Worm (Caenorhabditis elegans) whole organism, L2 larva: ENCODE results near the gene str-129.

Experiments used
- alr-1 ChIP-seq: fragments of 150-350 bp; optimal IDR thresholded peaks from 2 replicates; lab custom pipeline; 2014; ENCODE audit warnings: missing biosample characterization, missing genetic modification characterization
- ceh-82 ChIP-seq: fragments of 150-350 bp; optimal IDR thresholded peaks from 2 replicates; lab custom pipeline; 2014; ENCODE audit warnings: missing biosample characterization, missing genetic modification characterization
- dmd-4 ChIP-seq: sonication (generic microtip); optimal IDR thresholded peaks from 2 replicates; lab custom pipeline; 2017; ENCODE audit warnings: missing biosample characterization, missing genetic modification characterization
- elt-3 ChIP-seq: sonication (generic microtip); optimal IDR thresholded peaks from 2 replicates; lab custom pipeline; 2017; ENCODE audit warnings: missing biosample characterization, missing genetic modification characterization
- lsy-2 ChIP-seq, 2 experiments: fragments of 150-350 bp in 1 of 2; sonication (generic microtip) in 1 of 2; optimal IDR thresholded peaks; 2 replicates each; lab custom pipeline; 2014 to 2017; ENCODE audit warnings: missing biosample characterization in 2 of 2, missing genetic modification characterization in 2 of 2
- nhr-77 ChIP-seq: fragments of 150-350 bp; optimal IDR thresholded peaks from 2 replicates; lab custom pipeline; 2014; ENCODE audit warnings: missing biosample characterization, missing genetic modification characterization
- snpc-4 ChIP-seq: fragments of 150-350 bp; optimal IDR thresholded peaks from 2 replicates; lab custom pipeline; 2014; ENCODE audit warnings: missing biosample characterization, missing genetic modification characterization
- unc-55 ChIP-seq: fragments of 150-350 bp; sonication (generic microtip); optimal IDR thresholded peaks from 3 replicates; lab custom pipeline; 2014; ENCODE audit warnings: missing biosample characterization, missing genetic modification reagents, missing genetic modification characterization
- zag-1 ChIP-seq: fragments of 150-350 bp; optimal IDR thresholded peaks from 2 replicates; lab custom pipeline; 2014; ENCODE audit warnings: missing biosample characterization, missing genetic modification characterization
- ztf-11 ChIP-seq: sonication (generic microtip); optimal IDR thresholded peaks from 2 replicates; lab custom pipeline; 2017; ENCODE audit warnings: missing biosample characterization, missing genetic modification characterization

DNA sequence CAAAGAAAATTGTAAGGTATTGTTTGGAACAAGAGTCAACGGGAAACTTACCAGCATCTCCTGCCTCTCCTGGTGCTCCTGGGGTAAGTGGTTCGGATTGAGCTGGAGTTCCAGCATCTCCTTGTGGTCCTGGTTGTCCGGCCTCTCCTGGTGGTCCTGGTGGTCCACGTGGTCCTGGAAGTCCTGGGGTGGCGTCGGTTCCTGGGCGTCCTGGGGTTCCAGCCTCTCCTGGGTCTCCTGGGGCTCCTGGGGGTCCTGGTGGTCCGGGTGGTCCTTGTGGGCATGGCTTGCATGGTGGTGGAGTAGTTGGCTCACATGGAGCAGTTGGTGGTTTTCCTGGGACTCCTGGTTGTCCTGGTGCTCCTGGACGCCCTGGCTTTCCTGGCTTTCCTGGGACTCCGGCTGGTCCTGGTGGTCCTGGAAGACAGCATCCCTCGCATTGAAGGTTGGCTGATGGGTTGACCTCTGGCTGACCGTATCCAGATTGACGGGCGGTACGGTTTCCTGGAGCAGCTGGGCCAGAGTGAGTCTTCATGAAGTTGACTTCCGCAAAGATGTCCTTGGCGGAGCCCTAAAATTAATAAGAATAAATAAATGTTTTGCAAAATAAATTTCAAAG is 42.1 kb downstream of the str-129 start:
- TF ChIP-seq ceh-82 (tag; lab: Kevin White, UChicago) (no peak), zag-1 (no peak), nhr-77 (tag; lab: Kevin White, UChicago) (no peak), alr-1 (tag; lab: Kevin White, UChicago) (no peak), ztf-11 (no peak), dmd-4 (tag; lab: Kevin White, UChicago) (no peak), lsy-2 (tag; optimal IDR thresholded peaks at IDR 0.05; lab: Kevin White, UChicago) (no peak), elt-3 (tag; lab: Kevin White, UChicago) (no peak), unc-55 (no peak), snpc-4 (tag; lab: Kevin White, UChicago) (no peak)
